Worm (Caenorhabditis elegans): Measurements from ENCODE around the gene T28D6.3.

ce11 chrIII:11337627-11338026, 28.9 kb upstream of the T28D6.3 start:
- TF ChIP-seq nhr-28 (tag; optimal IDR thresholded peaks at IDR 0.05) (no peak), blmp-1 (tag; optimal IDR thresholded peaks at IDR 0.05) (no peak), bed-3 (GFP tag; optimal IDR thresholded peaks at IDR 0.05) (no peak), mep-1 (tag; optimal IDR thresholded peaks at IDR 0.05) (no peak), lin-32 (GFP tag; optimal IDR thresholded peaks at IDR 0.05) (no peak), flh-1 (GFP tag; optimal IDR thresholded peaks at IDR 0.05) (no peak), nhr-237 (tag; optimal IDR thresholded peaks at IDR 0.05) (no peak)

Data from whole organism, mixed stage, embryonic.